Worm (Caenorhabditis elegans) whole organism, L2 larva: Measurements from ENCODE around the gene T09F3.5.

Source experiments
- ZK546.5 ChIP-seq: sonication (generic microtip); optimal IDR thresholded peaks from 2 replicates; lab custom pipeline; 2017; ENCODE audit warnings: missing biosample characterization, missing genetic modification characterization
- ceh-82 ChIP-seq: fragments of 150-350 bp; optimal IDR thresholded peaks from 2 replicates; lab custom pipeline; 2014; ENCODE audit warnings: missing biosample characterization, missing genetic modification characterization
- nhr-12 ChIP-seq: fragments of 150-350 bp; optimal IDR thresholded peaks from 2 replicates; lab custom pipeline; 2014; ENCODE audit warnings: missing biosample characterization, missing genetic modification characterization

- no peak for TF ChIP-seq ZK546.5 (tag; lab: Kevin White, UChicago)
- no peak for TF ChIP-seq nhr-12
- TF ChIP-seq ceh-82 (tag; lab: Kevin White, UChicago), result no peak
Measured at ce11 chrII:10402991-10403390, 6.3 kb downstream of the T09F3.5 start.
